Fruit fly (Drosophila melanogaster) whole organism, embryonic: ENCODE results near the gene Cyfip.

ENCODE experiments used
- Abd-B ChIP-seq: fragments of 200-800 bp; sonication (Bioruptor generic); optimal IDR thresholded peaks from 2 replicates; lab custom pipeline; 2018; ENCODE audit warnings: missing biosample characterization, mild to moderate bottlenecking, missing genetic modification characterization, moderate library complexity
- BEAF-32 ChIP-seq: fragments of 200-800 bp; sonication (Bioruptor generic); optimal IDR thresholded peaks from 3 replicates; lab custom pipeline; 2017; ENCODE audit warnings: missing biosample characterization, missing genetic modification characterization, mild to moderate bottlenecking, moderate library complexity, missing genetic modification reagents
- CG11504 ChIP-seq: fragments of 200-800 bp; sonication (Bioruptor generic); optimal IDR thresholded peaks from 3 replicates; lab custom pipeline; 2019; ENCODE audit warnings: missing biosample characterization, mild to moderate bottlenecking, missing genetic modification characterization, moderate library complexity
- CG12659 ChIP-seq: fragments of 200-800 bp; sonication (Bioruptor generic); optimal IDR thresholded peaks from 3 replicates; lab custom pipeline; 2017; ENCODE audit warnings: mild to moderate bottlenecking, missing biosample characterization, missing genetic modification reagents, missing genetic modification characterization
- CG13624 ChIP-seq: fragments of 200-800 bp; sonication (Bioruptor generic); optimal IDR thresholded peaks from 2 replicates; lab custom pipeline; 2016; ENCODE audit warnings: missing biosample characterization, missing genetic modification characterization
- CG1529 ChIP-seq: fragments of 200-800 bp; sonication (Bioruptor generic); optimal IDR thresholded peaks from 3 replicates; lab custom pipeline; 2018; ENCODE audit warnings: missing biosample characterization, missing genetic modification characterization
- CG1603 ChIP-seq: fragments of 200-800 bp; sonication (Bioruptor generic); optimal IDR thresholded peaks from 2 replicates; lab custom pipeline; 2019; ENCODE audit warnings: missing biosample characterization, mild to moderate bottlenecking, missing genetic modification characterization, moderate library complexity
- CG17612 ChIP-seq: fragments of 200-800 bp; sonication (Bioruptor generic); IDR thresholded peaks from 2 replicates; pipeline ENCODE4 v1.3.6; 2022; ENCODE audit warnings: missing biosample characterization, missing genetic modification characterization
- CG17829 ChIP-seq: fragments of 200-800 bp; optimal IDR thresholded peaks from 2 replicates; lab custom pipeline; 2019; ENCODE audit warnings: missing biosample characterization, mild to moderate bottlenecking, missing genetic modification characterization, moderate library complexity
- CG1792 ChIP-seq: fragments of 200-800 bp; sonication (Bioruptor generic); optimal IDR thresholded peaks from 2 replicates; lab custom pipeline; 2016; ENCODE audit warnings: missing biosample characterization, missing genetic modification characterization
- CG2116 ChIP-seq: fragments of 200-800 bp; sonication (Bioruptor generic); optimal IDR thresholded peaks from 3 replicates; lab custom pipeline; 2018; ENCODE audit warnings: missing biosample characterization, mild to moderate bottlenecking, missing genetic modification characterization
- CG30020 ChIP-seq: fragments of 200-800 bp; optimal IDR thresholded peaks from 2 replicates; lab custom pipeline; 2019; ENCODE audit warnings: missing biosample characterization, mild to moderate bottlenecking, missing genetic modification characterization, moderate library complexity
- CG33213 ChIP-seq: fragments of 200-800 bp; sonication (Bioruptor generic); optimal IDR thresholded peaks from 3 replicates; lab custom pipeline; 2016; ENCODE audit warnings: missing biosample characterization, missing genetic modification characterization
- CG34376 ChIP-seq: fragments of 200-800 bp; sonication (Bioruptor generic); optimal IDR thresholded peaks from 2 replicates; lab custom pipeline; 2018; ENCODE audit warnings: missing biosample characterization, mild to moderate bottlenecking, missing genetic modification characterization
- CG7786 ChIP-seq: fragments of 200-800 bp; sonication (Bioruptor generic); optimal IDR thresholded peaks from 2 replicates; lab custom pipeline; 2016; ENCODE audit warnings: missing biosample characterization, missing genetic modification characterization
- CG7839 ChIP-seq: fragments of 200-800 bp; sonication (Bioruptor generic); optimal IDR thresholded peaks from 3 replicates; lab custom pipeline; 2018; ENCODE audit warnings: missing biosample characterization, mild to moderate bottlenecking, missing genetic modification characterization, moderate library complexity
- CG8944 ChIP-seq: fragments of 200-800 bp; sonication (Bioruptor generic); optimal IDR thresholded peaks from 3 replicates; lab custom pipeline; 2016; ENCODE audit warnings: missing biosample characterization, missing genetic modification characterization
- CG9609 ChIP-seq: fragments of 200-800 bp; sonication (Bioruptor generic); optimal IDR thresholded peaks from 3 replicates; lab custom pipeline; 2016; ENCODE audit warnings: missing biosample characterization, missing genetic modification characterization
- CG9797 ChIP-seq: fragments of 200-800 bp; sonication (Bioruptor generic); optimal IDR thresholded peaks from 3 replicates; lab custom pipeline; 2018; ENCODE audit warnings: missing biosample characterization, mild to moderate bottlenecking, missing genetic modification characterization
- CG9876 ChIP-seq: fragments of 200-800 bp; sonication (Bioruptor generic); optimal IDR thresholded peaks from 2 replicates; lab custom pipeline; 2016; ENCODE audit warnings: missing biosample characterization, missing genetic modification characterization
- CTCF ChIP-seq: fragments of 200-800 bp; sonication (Bioruptor generic); optimal IDR thresholded peaks from 2 replicates; lab custom pipeline; 2017; ENCODE audit warnings: missing biosample characterization, mild to moderate bottlenecking, missing genetic modification characterization, moderate library complexity
- Dp ChIP-seq: fragments of 200-800 bp; sonication (Bioruptor generic); optimal IDR thresholded peaks from 2 replicates; lab custom pipeline; 2018; ENCODE audit warnings: missing biosample characterization, mild to moderate bottlenecking, missing genetic modification characterization, moderate library complexity
- Eip74EF ChIP-seq, 2 experiments: fragments of 200-800 bp in 1 of 2; fragments of >200 bp in 1 of 2; sonication (Bioruptor generic) in 1 of 2; optimal IDR thresholded peaks; 2 replicates each; lab custom pipeline; 2017 to 2019; ENCODE audit warnings: missing biosample characterization in 2 of 2, missing genetic modification characterization in 2 of 2, mild to moderate bottlenecking in 1 of 2, moderate library complexity in 1 of 2
- Hand ChIP-seq: fragments of 200-800 bp; sonication (Bioruptor generic); optimal IDR thresholded peaks from 2 replicates; lab custom pipeline; 2017; ENCODE audit warnings: mild to moderate bottlenecking, missing biosample characterization, missing genetic modification reagents, missing genetic modification characterization
- Hr39 ChIP-seq: fragments of >200 bp; optimal IDR thresholded peaks from 2 replicates; lab custom pipeline; 2017
- Hr78 ChIP-seq, 2 experiments: fragments of 200-800 bp in 1 of 2; fragments of >200 bp in 1 of 2; sonication (Bioruptor generic) in 1 of 2; optimal IDR thresholded peaks; 2 replicates each; lab custom pipeline; 2017 to 2019; ENCODE audit warnings: missing biosample characterization in 2 of 2, missing genetic modification characterization in 2 of 2, mild to moderate bottlenecking in 1 of 2, moderate library complexity in 1 of 2
- Med ChIP-seq: fragments of 200-800 bp; sonication (Bioruptor generic); peaks from one replicate; lab custom pipeline; 2016; ENCODE audit warnings: missing biosample characterization, missing genetic modification characterization, mild to moderate bottlenecking, inconsistent platforms, moderate library complexity
- Myb ChIP-seq: fragments of 200-800 bp; sonication (Bioruptor generic); optimal IDR thresholded peaks from 2 replicates; lab custom pipeline; 2016; ENCODE audit warnings: missing biosample characterization, missing genetic modification characterization
- Sry-δ ChIP-seq: fragments of 200-800 bp; sonication (Bioruptor generic); optimal IDR thresholded peaks from 2 replicates; lab custom pipeline; 2016; ENCODE audit warnings: missing biosample characterization, missing genetic modification characterization
- ara ChIP-seq: fragments of 200-800 bp; sonication (Bioruptor generic); IDR thresholded peaks from 2 replicates; pipeline ENCODE4 v1.3.6; 2022; ENCODE audit warnings: missing biosample characterization, missing genetic modification characterization
- ci ChIP-seq: fragments of 200-800 bp; sonication (Bioruptor generic); IDR thresholded peaks from 3 replicates; pipeline ENCODE4 v1.3.6; 2022; ENCODE audit warnings: missing biosample characterization, missing genetic modification characterization
- exex ChIP-seq: fragments of 200-800 bp; sonication (Bioruptor generic); optimal IDR thresholded peaks from 4 replicates; lab custom pipeline; 2018; ENCODE audit warnings: missing biosample characterization, mild to moderate bottlenecking, missing genetic modification characterization, moderate library complexity
- ftz-f1 ChIP-seq: fragments of 200-800 bp; sonication (Bioruptor generic); optimal IDR thresholded peaks from 2 replicates; lab custom pipeline; 2016; ENCODE audit warnings: missing biosample characterization, missing genetic modification characterization
- gcm2 ChIP-seq: fragments of 200-800 bp; sonication (Bioruptor generic); optimal IDR thresholded peaks from 2 replicates; lab custom pipeline; 2016; ENCODE audit warnings: missing biosample characterization, missing genetic modification characterization
- gfzf ChIP-seq: fragments of 200-800 bp; sonication (Bioruptor generic); optimal IDR thresholded peaks from 2 replicates; lab custom pipeline; 2016; ENCODE audit warnings: missing biosample characterization, mild to moderate bottlenecking, missing genetic modification characterization, moderate library complexity
- gt ChIP-seq: fragments of 200-800 bp; sonication (Bioruptor generic); IDR thresholded peaks from 2 replicates; pipeline ENCODE4 v1.3.6; 2022; ENCODE audit warnings: missing biosample characterization, missing genetic modification characterization
- nmo ChIP-seq: fragments of 200-800 bp; sonication (Bioruptor generic); optimal IDR thresholded peaks from 2 replicates; lab custom pipeline; 2018; ENCODE audit warnings: missing biosample characterization, mild to moderate bottlenecking, missing genetic modification characterization, moderate library complexity
- p53 ChIP-seq: fragments of 200-800 bp; sonication (Bioruptor generic); optimal IDR thresholded peaks from 2 replicates; lab custom pipeline; 2016; ENCODE audit warnings: missing biosample characterization, missing genetic modification characterization
- sc ChIP-seq, 3 experiments: fragments of >200 bp in 2 of 3; fragments of 200-800 bp in 1 of 3; sonication (Bioruptor generic) in 1 of 3; optimal IDR thresholded peaks; 2 replicates in 2 of 3; 3 replicates in 1 of 3; lab custom pipeline; 2017; ENCODE audit warnings: mild to moderate bottlenecking in 1 of 3, missing biosample characterization in 1 of 3, missing genetic modification characterization in 1 of 3, missing genetic modification reagents in 1 of 3
- stwl ChIP-seq: fragments of 200-800 bp; sonication (Bioruptor generic); optimal IDR thresholded peaks from 3 replicates; lab custom pipeline; 2018; ENCODE audit warnings: missing biosample characterization, mild to moderate bottlenecking, missing genetic modification characterization, moderate library complexity
- trem ChIP-seq: fragments of 200-800 bp; optimal IDR thresholded peaks from 3 replicates; lab custom pipeline; 2019; ENCODE audit warnings: missing biosample characterization, mild to moderate bottlenecking, missing genetic modification characterization, moderate library complexity
- zen ChIP-seq: fragments of 200-800 bp; sonication (Bioruptor generic); optimal IDR thresholded peaks from 3 replicates; lab custom pipeline; 2018; ENCODE audit warnings: missing biosample characterization, mild to moderate bottlenecking, missing genetic modification characterization, moderate library complexity
- zfh2 ChIP-seq: fragments of 200-800 bp; sonication (Bioruptor generic); optimal IDR thresholded peaks from 2 replicates; lab custom pipeline; 2016; ENCODE audit warnings: missing biosample characterization, missing genetic modification characterization

The Cyfip gene

DNA sequence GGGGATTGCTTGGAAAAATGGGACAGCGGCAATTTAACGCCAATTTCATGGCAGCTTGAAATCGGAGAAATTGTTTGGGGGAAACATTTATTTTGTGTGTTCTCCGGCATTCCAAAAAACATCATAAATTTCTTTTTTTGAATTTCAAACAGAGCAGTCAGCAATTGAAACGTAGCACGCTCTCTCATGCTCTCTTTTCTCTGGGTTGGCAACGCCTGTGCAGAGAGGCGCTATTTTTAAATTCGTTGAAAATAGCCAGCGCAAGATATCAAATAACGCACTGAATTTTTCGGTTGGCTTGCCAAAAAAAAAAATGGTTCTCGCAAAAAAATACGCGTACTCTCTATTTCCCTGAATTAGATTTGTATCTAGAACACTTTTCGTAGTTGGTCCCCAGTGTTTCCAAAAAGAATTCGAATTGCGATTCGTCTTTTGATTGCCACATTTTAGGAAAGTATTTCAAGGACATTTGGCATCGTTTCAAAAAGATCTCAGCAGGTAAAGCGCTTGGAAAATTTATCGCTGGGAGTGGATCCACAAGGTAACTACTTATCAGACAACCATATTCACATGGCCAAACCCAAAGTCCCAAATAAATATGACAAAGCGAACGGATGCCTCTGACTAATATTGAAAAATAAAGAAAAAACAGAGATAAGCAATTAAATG lies 46.9 kb upstream of the Cyfip start (continued):
- TF ChIP-seq Abd-B (GFP tag; lab: Kevin White, UChicago) (peak; percentile 38), CG17829 (tag; lab: Kevin White, UChicago) (peak; percentile 24), CG12659 (GFP tag; lab: Kevin White, UChicago) (peak; percentile 22), Hr78 (GFP tag; optimal IDR thresholded peaks at IDR 0.05; lab: Kevin White, UChicago) (no peak), CTCF (GFP tag; lab: Kevin White, UChicago) (peak; percentile 42), CG11504 (peak; percentile 21), CG9797 (GFP tag; lab: Kevin White, UChicago) (peak; percentile 7), BEAF-32 (peak; percentile 10), ftz-f1 (peak; percentile 74), stwl (tag; lab: Kevin White, UChicago) (peak; percentile 84), Myb (GFP tag; lab: Kevin White, UChicago) (peak; percentile 71), CG7786 (GFP tag; lab: Kevin White, UChicago) (peak; percentile 12), CG17612 (GFP tag; lab: Robert Waterston, UW) (no peak), Sry-δ (GFP tag; lab: Kevin White, UChicago) (peak; percentile 25), Eip74EF (GFP tag; optimal IDR thresholded peaks at IDR 0.05; lab: Kevin White, UChicago) (no peak), CG8944 (GFP tag; lab: Kevin White, UChicago) (peak; percentile 3), exex (tag; lab: Kevin White, UChicago) (peak; percentile 45), zen (tag; lab: Kevin White, UChicago) (peak; percentile 16), CG7839 (no peak), Med (peak; percentile 70), CG34376 (GFP tag; lab: Kevin White, UChicago) (peak; percentile 78), CG1603 (tag; lab: Kevin White, UChicago) (peak; percentile 88), Dp (GFP tag; lab: Kevin White, UChicago) (peak; percentile 96), CG33213 (GFP tag; lab: Kevin White, UChicago) (peak; percentile 30), CG1529 (GFP tag; lab: Kevin White, UChicago) (no peak), CG13624 (peak; percentile 3), CG1792 (GFP tag; lab: Kevin White, UChicago) (peak; percentile 8), nmo (peak; percentile 21), CG30020 (tag; lab: Kevin White, UChicago) (peak; percentile 29), CG9876 (no peak), trem (tag; lab: Kevin White, UChicago) (peak; percentile 37), CG9609 (GFP tag; lab: Kevin White, UChicago) (peak; percentile 32), sc (optimal IDR thresholded peaks at IDR 0.05; lab: Kevin White, UChicago) (no peak), sc (GFP tag; optimal IDR thresholded peaks at IDR 0.05; lab: Kevin White, UChicago) (no peak), zfh2 (GFP tag; lab: Kevin White, UChicago) (no peak), gt (no peak), p53 (GFP tag; lab: Kevin White, UChicago) (peak; percentile 13), ci (GFP tag; lab: Robert Waterston, UW) (no peak), ara (GFP tag; lab: Robert Waterston, UW) (no peak), Hand (peak; percentile 25), gfzf (GFP tag; lab: Kevin White, UChicago) (peak; percentile 53), CG2116 (GFP tag; lab: Kevin White, UChicago) (peak; percentile 12), Hr39 (lab: Kevin White, UChicago) (no peak), gcm2 (GFP tag; lab: Kevin White, UChicago) (no peak)
